Worm (Caenorhabditis elegans) whole organism, young adult: ENCODE measurements around the gene dyf-4.

Experiments used
- B0019.2 ChIP-seq: fragments of 200-800 bp; sonication (Bioruptor generic); conservative IDR thresholded peaks from 2 replicates; pipeline ENCODE4 v1.3.6; 2022; ENCODE audit warnings: missing genetic modification reagents, missing genetic modification characterization, missing compliant biosample characterization
- B0035.1 ChIP-seq: sonication (generic microtip); optimal IDR thresholded peaks from 2 replicates; lab custom pipeline; 2016; ENCODE audit warnings: missing genetic modification characterization, mild to moderate bottlenecking, missing compliant biosample characterization, missing genotype, missing genetic modification reagents
- B0261.1 ChIP-seq: sonication (generic microtip); optimal IDR thresholded peaks from 2 replicates; lab custom pipeline; 2016; ENCODE audit warnings: mild to moderate bottlenecking, missing genetic modification characterization, moderate library complexity, missing compliant biosample characterization
- C06A6.2 ChIP-seq: fragments of 200-800 bp; sonication (Bioruptor generic); conservative IDR thresholded peaks from 2 replicates; pipeline ENCODE4 v1.3.6; 2022; ENCODE audit warnings: missing genetic modification characterization, missing compliant biosample characterization
- D2030.7 ChIP-seq: fragments of 200-800 bp; sonication (Bioruptor generic); IDR thresholded peaks from 2 replicates; pipeline ENCODE4 v1.3.6; 2022; ENCODE audit warnings: missing genetic modification reagents, missing genetic modification characterization, missing compliant biosample characterization
- F52B5.7 ChIP-seq: sonication (generic microtip); optimal IDR thresholded peaks from 2 replicates; lab custom pipeline; 2016; ENCODE audit warnings: mild to moderate bottlenecking, missing genetic modification characterization, missing compliant biosample characterization
- F55B11.4 ChIP-seq: sonication (generic microtip); optimal IDR thresholded peaks from 2 replicates; lab custom pipeline; 2016; ENCODE audit warnings: missing compliant biosample characterization, missing genetic modification characterization, borderline replicate concordance; ENCODE audit not compliant: insufficient read depth
- T26A5.8 ChIP-seq: sonication (generic microtip); optimal IDR thresholded peaks from 2 replicates; lab custom pipeline; 2016; ENCODE audit warnings: missing genetic modification characterization, missing compliant biosample characterization
- Y53G8AR.9 ChIP-seq: fragments of 200-800 bp; sonication (Bioruptor generic); conservative IDR thresholded peaks from 2 replicates; pipeline ENCODE4 v1.3.6; 2022; ENCODE audit warnings: missing genetic modification reagents, missing genetic modification characterization, missing compliant biosample characterization
- Y56A3A.18 ChIP-seq: fragments of 200-800 bp; sonication (Bioruptor generic); IDR thresholded peaks from 2 replicates; pipeline ENCODE4 v1.3.6; 2022; ENCODE audit warnings: missing genetic modification reagents, missing genetic modification characterization, missing compliant biosample characterization
- ZK185.1 ChIP-seq: sonication (generic microtip); optimal IDR thresholded peaks from 2 replicates; lab custom pipeline; 2016; ENCODE audit warnings: mild to moderate bottlenecking, missing genetic modification characterization, missing compliant biosample characterization; ENCODE audit not compliant: poor library complexity, severe bottlenecking
- attf-3 ChIP-seq: fragments of 200-800 bp; sonication (Bioruptor generic); conservative IDR thresholded peaks from 2 replicates; pipeline ENCODE4 v1.3.6; 2022; ENCODE audit warnings: missing genetic modification reagents, missing genetic modification characterization, missing compliant biosample characterization
- ceh-27 ChIP-seq: fragments of 200-800 bp; sonication (Bioruptor generic); optimal IDR thresholded peaks from 2 replicates; lab custom pipeline; 2018; ENCODE audit warnings: mild to moderate bottlenecking, missing genetic modification characterization, moderate library complexity, missing compliant biosample characterization
- ceh-40 ChIP-seq: fragments of 200-800 bp; sonication (Bioruptor generic); IDR thresholded peaks from 2 replicates; pipeline ENCODE4 v1.3.6; 2022; ENCODE audit warnings: missing genetic modification characterization, missing compliant biosample characterization
- ceh-91 ChIP-seq: fragments of 200-800 bp; sonication (Bioruptor generic); IDR thresholded peaks from 2 replicates; pipeline ENCODE4 v1.3.6; 2022; ENCODE audit warnings: missing genetic modification reagents, missing genetic modification characterization, missing compliant biosample characterization
- chd-7 ChIP-seq: sonication (generic microtip); optimal IDR thresholded peaks from 2 replicates; lab custom pipeline; 2016; ENCODE audit warnings: mild to moderate bottlenecking, missing genetic modification characterization, moderate library complexity, missing compliant biosample characterization
- die-1 ChIP-seq: sonication (generic microtip); optimal IDR thresholded peaks from 2 replicates; lab custom pipeline; 2016; ENCODE audit warnings: missing genotype, mild to moderate bottlenecking, missing genetic modification characterization, missing compliant biosample characterization
- dpl-1 ChIP-seq: fragments of 150-350 bp; optimal IDR thresholded peaks from 2 replicates; lab custom pipeline; 2014; ENCODE audit warnings: missing biosample characterization, missing genetic modification reagents, missing genetic modification characterization
- egl-18 ChIP-seq: fragments of 200-800 bp; sonication (Bioruptor generic); IDR thresholded peaks from 2 replicates; pipeline ENCODE4 v1.3.6; 2022; ENCODE audit warnings: missing genetic modification reagents, missing genetic modification characterization, missing compliant biosample characterization
- hlh-12 ChIP-seq: sonication (generic microtip); optimal IDR thresholded peaks from 2 replicates; lab custom pipeline; 2016; ENCODE audit warnings: missing genetic modification characterization, missing compliant biosample characterization
- hmg-1.2 ChIP-seq: fragments of 200-800 bp; sonication (Bioruptor generic); IDR thresholded peaks from 2 replicates; pipeline ENCODE4 v1.3.6; 2022; ENCODE audit warnings: missing genetic modification reagents, missing genetic modification characterization, missing compliant biosample characterization
- hmg-20 ChIP-seq: fragments of 200-800 bp; sonication (Bioruptor generic); IDR thresholded peaks from 2 replicates; pipeline ENCODE4 v1.3.6; 2022; ENCODE audit warnings: missing genetic modification reagents, missing genetic modification characterization, missing compliant biosample characterization
- lir-1 ChIP-seq: fragments of 200-800 bp; sonication (Bioruptor generic); conservative IDR thresholded peaks from 2 replicates; pipeline ENCODE4 v1.3.6; 2022; ENCODE audit warnings: missing genetic modification reagents, missing genetic modification characterization, missing compliant biosample characterization
- madf-8 ChIP-seq: fragments of 200-800 bp; sonication (Bioruptor generic); conservative IDR thresholded peaks from 2 replicates; pipeline ENCODE4 v1.3.6; 2022; ENCODE audit warnings: missing genetic modification reagents, missing genetic modification characterization, missing compliant biosample characterization
- mel-28 ChIP-seq: sonication (generic microtip); optimal IDR thresholded peaks from 2 replicates; lab custom pipeline; 2016; ENCODE audit warnings: borderline replicate concordance, mild to moderate bottlenecking, missing genetic modification characterization, missing compliant biosample characterization
- mxl-1 ChIP-seq: sonication (generic microtip); optimal IDR thresholded peaks from 2 replicates; lab custom pipeline; 2016; ENCODE audit warnings: missing genetic modification characterization, missing compliant biosample characterization
- nfya-1 ChIP-seq: sonication (generic microtip); optimal IDR thresholded peaks from 2 replicates; lab custom pipeline; 2017; ENCODE audit warnings: antibody characterized with exemption, missing compliant biosample characterization, missing genetic modification characterization, borderline replicate concordance; ENCODE audit not compliant: insufficient read depth
- nfya-2 ChIP-seq: fragments of 200-800 bp; sonication (Bioruptor generic); IDR thresholded peaks from 2 replicates; pipeline ENCODE4 v1.3.6; 2022; ENCODE audit warnings: missing genetic modification reagents, missing genetic modification characterization, missing compliant biosample characterization
- nhr-120 ChIP-seq: fragments of 200-800 bp; sonication (Bioruptor generic); IDR thresholded peaks from 2 replicates; pipeline ENCODE4 v1.3.6; 2022; ENCODE audit warnings: missing genetic modification characterization, missing compliant biosample characterization
- nhr-27 ChIP-seq: fragments of 200-800 bp; sonication (Bioruptor generic); optimal IDR thresholded peaks from 2 replicates; lab custom pipeline; 2018; ENCODE audit warnings: mild to moderate bottlenecking, missing genetic modification characterization, moderate library complexity, missing compliant biosample characterization
- nhr-80 ChIP-seq: sonication (generic microtip); optimal IDR thresholded peaks from 2 replicates; lab custom pipeline; 2016; ENCODE audit warnings: missing genetic modification characterization, missing compliant biosample characterization
- nhr-90 ChIP-seq: sonication (generic microtip); optimal IDR thresholded peaks from 2 replicates; lab custom pipeline; 2016; ENCODE audit warnings: missing genotype, mild to moderate bottlenecking, missing genetic modification characterization, missing compliant biosample characterization
- rcor-1 ChIP-seq: fragments of 200-800 bp; sonication (Bioruptor generic); IDR thresholded peaks from 2 replicates; pipeline ENCODE4 v1.3.6; 2022; ENCODE audit warnings: missing genetic modification reagents, missing genetic modification characterization, missing compliant biosample characterization
- repo-1 ChIP-seq: sonication (generic microtip); optimal IDR thresholded peaks from 2 replicates; lab custom pipeline; 2017; ENCODE audit warnings: mild to moderate bottlenecking, missing genetic modification characterization, missing compliant biosample characterization
- sdz-38 ChIP-seq: sonication (generic microtip); optimal IDR thresholded peaks from 2 replicates; lab custom pipeline; 2016; ENCODE audit warnings: missing genotype, missing genetic modification characterization, missing compliant biosample characterization
- snpc-1.3 ChIP-seq: sonication (generic microtip); optimal IDR thresholded peaks from 2 replicates; lab custom pipeline; 2017; ENCODE audit warnings: missing genetic modification characterization, mild to moderate bottlenecking, missing compliant biosample characterization, antibody characterized with exemption, moderate library complexity, missing genotype, missing genetic modification reagents; ENCODE audit not compliant: insufficient read depth
- sptf-2 ChIP-seq: fragments of 200-800 bp; sonication (Bioruptor generic); optimal IDR thresholded peaks from 2 replicates; lab custom pipeline; 2018; ENCODE audit warnings: mild to moderate bottlenecking, missing genetic modification characterization, missing compliant biosample characterization
- tbx-9 ChIP-seq: sonication (generic microtip); optimal IDR thresholded peaks from 2 replicates; lab custom pipeline; 2016; ENCODE audit warnings: borderline replicate concordance, missing genetic modification characterization, inconsistent platforms, missing compliant biosample characterization
- tlf-1 ChIP-seq: fragments of 200-800 bp; sonication (Bioruptor generic); optimal IDR thresholded peaks from 2 replicates; lab custom pipeline; 2018; ENCODE audit warnings: mild to moderate bottlenecking, missing genetic modification characterization, missing compliant biosample characterization
- ztf-18 ChIP-seq: sonication (generic microtip); optimal IDR thresholded peaks from 2 replicates; lab custom pipeline; 2016; ENCODE audit warnings: missing genotype, mild to moderate bottlenecking, missing genetic modification characterization, missing compliant biosample characterization

dyf-4 gene

ce11 chrV:12541207-12541606 lies 15.7 kb upstream of the dyf-4 start:
- no peak for TF ChIP-seq lir-1 (GFP tag; lab: Robert Waterston, UW)
- TF ChIP-seq rcor-1 (GFP tag; lab: Robert Waterston, UW): no peak
- no peak for TF ChIP-seq hlh-12 (tag; lab: Kevin White, UChicago)
- TF ChIP-seq C06A6.2 (GFP tag; lab: Robert Waterston, UW): no peak
- TF ChIP-seq ceh-91 (GFP tag; lab: Robert Waterston, UW): no peak
- no peak for TF ChIP-seq nhr-27 (tag; lab: Kevin White, UChicago)
- TF ChIP-seq sptf-2: no peak
- no peak for TF ChIP-seq hmg-1.2 (GFP tag; lab: Robert Waterston, UW)
- no peak for TF ChIP-seq F55B11.4
- TF ChIP-seq B0261.1 (tag; lab: Kevin White, UChicago): no peak
- no peak for TF ChIP-seq dpl-1
- TF ChIP-seq tlf-1 (GFP tag; lab: Kevin White, UChicago): no peak
- no peak for TF ChIP-seq nfya-2 (GFP tag; lab: Robert Waterston, UW)

ce11 chrV:12540739-12541138 lies 15.2 kb upstream of the dyf-4 start, which contains the start of gene F45D3.2:
F45D3.2 (plus strand) TSS chrV:12541039.
- TF ChIP-seq ztf-18 (tag; lab: Kevin White, UChicago) (no peak), tbx-9 (tag; lab: Kevin White, UChicago) (no peak), madf-8 (GFP tag; lab: Robert Waterston, UW) (no peak), sdz-38 (tag; lab: Kevin White, UChicago) (no peak), mel-28 (no peak), attf-3 (GFP tag; lab: Robert Waterston, UW) (no peak), T26A5.8 (no peak), hlh-12 (tag; lab: Kevin White, UChicago) (no peak), Y56A3A.18 (no peak), egl-18 (GFP tag; lab: Robert Waterston, UW) (no peak), snpc-1.3 (no peak), ceh-40 (no peak), sptf-2 (no peak), nhr-120 (GFP tag; lab: Robert Waterston, UW) (no peak), nhr-90 (tag; lab: Kevin White, UChicago) (no peak)

ce11 chrV:12540018-12540417 lies 14.5 kb upstream of the dyf-4 start:
- TF ChIP-seq D2030.7 (GFP tag; lab: Robert Waterston, UW) (no peak), nfya-1 (tag; lab: Kevin White, UChicago) (no peak), hmg-20 (no peak), chd-7 (tag; lab: Kevin White, UChicago) (no peak), repo-1 (tag; lab: Kevin White, UChicago) (no peak), ZK185.1 (tag; lab: Kevin White, UChicago) (peak; percentile 13), nhr-80 (tag; lab: Kevin White, UChicago) (peak; percentile 23), mxl-1 (tag; lab: Kevin White, UChicago) (no peak), Y53G8AR.9 (GFP tag; lab: Robert Waterston, UW) (no peak), ceh-27 (no peak), T26A5.8 (no peak), nfya-2 (GFP tag; lab: Robert Waterston, UW) (no peak), B0035.1 (no peak), die-1 (no peak), F52B5.7 (tag; lab: Kevin White, UChicago) (no peak), B0019.2 (GFP tag; lab: Robert Waterston, UW) (no peak)
